Worm (Caenorhabditis elegans) whole organism, L4 larva: ENCODE measurements around the gene Y62H9A.11.

Experiments used
- ZK337.2 ChIP-seq: fragments of 200-800 bp; sonication (Bioruptor generic); IDR thresholded peaks from 2 replicates; pipeline ENCODE4 v1.3.6; 2022; ENCODE audit warnings: missing genetic modification reagents, missing genetic modification characterization, missing compliant biosample characterization
- unc-130 ChIP-seq: sonication (generic microtip); optimal IDR thresholded peaks from 2 replicates; lab custom pipeline; 2016; ENCODE audit warnings: missing genetic modification reagents, missing genetic modification characterization, missing compliant biosample characterization

ce11 chrX:11865083-11865482 lies 42.1 kb downstream of the Y62H9A.11 start, which contains the start of gene F54F7.6:
- TF ChIP-seq unc-130 (no peak), ZK337.2 (GFP tag; lab: Robert Waterston, UW) (no peak)
